Fruit fly (Drosophila melanogaster) whole organism, embryonic: ENCODE data around the gene Pcmt.
A peak's percentile ranks its signal among the peaks of the same experiment; 100 is the strongest.

Experiments
- ATbp ChIP-seq: fragments of 200-800 bp; sonication (Bioruptor generic); optimal IDR thresholded peaks from 2 replicates; lab custom pipeline; 2017; ENCODE audit warnings: missing biosample characterization, mild to moderate bottlenecking, missing genetic modification characterization, missing genetic modification reagents
- Adf1 ChIP-seq: fragments of 200-800 bp; sonication (Bioruptor generic); IDR thresholded peaks from 2 replicates; pipeline ENCODE4 v1.3.6; 2022; ENCODE audit warnings: missing biosample characterization, missing genetic modification characterization
- Antp ChIP-seq: fragments of 200-800 bp; sonication (Bioruptor generic); optimal IDR thresholded peaks from 3 replicates; lab custom pipeline; 2016; ENCODE audit warnings: missing biosample characterization, missing genetic modification characterization
- CG10267 ChIP-seq: fragments of 200-800 bp; sonication (Bioruptor generic); optimal IDR thresholded peaks from 2 replicates; lab custom pipeline; 2018; ENCODE audit warnings: missing biosample characterization, mild to moderate bottlenecking, missing genetic modification characterization, moderate library complexity
- CG10979 ChIP-seq: fragments of 200-800 bp; sonication (Bioruptor generic); optimal IDR thresholded peaks from 2 replicates; lab custom pipeline; 2018; ENCODE audit warnings: missing biosample characterization, mild to moderate bottlenecking, missing genetic modification characterization, moderate library complexity
- CG11398 ChIP-seq: fragments of 200-800 bp; sonication (Bioruptor generic); optimal IDR thresholded peaks from 2 replicates; lab custom pipeline; 2016; ENCODE audit warnings: missing biosample characterization, missing genetic modification characterization
- CG13123 ChIP-seq: fragments of 200-800 bp; sonication (Bioruptor generic); optimal IDR thresholded peaks from 2 replicates; lab custom pipeline; 2016; ENCODE audit warnings: missing biosample characterization, missing genetic modification characterization
- CG18764 ChIP-seq: fragments of 200-800 bp; sonication (Bioruptor generic); optimal IDR thresholded peaks from 3 replicates; lab custom pipeline; 2016; ENCODE audit warnings: missing biosample characterization, missing genetic modification characterization
- CG33213 ChIP-seq: fragments of 200-800 bp; sonication (Bioruptor generic); optimal IDR thresholded peaks from 3 replicates; lab custom pipeline; 2016; ENCODE audit warnings: missing biosample characterization, missing genetic modification characterization
- CG4707 ChIP-seq: fragments of 200-800 bp; sonication (Bioruptor generic); optimal IDR thresholded peaks from 2 replicates; lab custom pipeline; 2018; ENCODE audit warnings: missing biosample characterization, mild to moderate bottlenecking, missing genetic modification characterization, moderate library complexity
- CG6175 ChIP-seq: fragments of 200-800 bp; sonication (Bioruptor generic); IDR thresholded peaks from 3 replicates; pipeline ENCODE4 v1.3.6; 2022; ENCODE audit warnings: missing biosample characterization, missing genetic modification characterization
- CG7839 ChIP-seq: fragments of 200-800 bp; sonication (Bioruptor generic); optimal IDR thresholded peaks from 3 replicates; lab custom pipeline; 2018; ENCODE audit warnings: missing biosample characterization, mild to moderate bottlenecking, missing genetic modification characterization, moderate library complexity
- CG7963 ChIP-seq: fragments of 200-800 bp; sonication (Bioruptor generic); IDR thresholded peaks from 3 replicates; pipeline ENCODE4 v1.3.6; 2022; ENCODE audit warnings: missing biosample characterization, missing genetic modification characterization; ENCODE audit not compliant: partially characterized antibody
- CG9215 ChIP-seq: fragments of 200-800 bp; sonication (Bioruptor generic); IDR thresholded peaks from 2 replicates; pipeline ENCODE4 v1.3.6; 2022; ENCODE audit warnings: missing biosample characterization, missing genetic modification characterization
- CG9437 ChIP-seq: fragments of 200-800 bp; sonication (Bioruptor generic); optimal IDR thresholded peaks from 2 replicates; lab custom pipeline; 2018; ENCODE audit warnings: missing biosample characterization, mild to moderate bottlenecking, missing genetic modification characterization
- CG9609 ChIP-seq: fragments of 200-800 bp; sonication (Bioruptor generic); optimal IDR thresholded peaks from 3 replicates; lab custom pipeline; 2016; ENCODE audit warnings: missing biosample characterization, missing genetic modification characterization
- CkIIα-i1 ChIP-seq: fragments of 200-800 bp; sonication (Bioruptor generic); IDR thresholded peaks from 2 replicates; pipeline ENCODE4 v1.3.6; 2022; ENCODE audit warnings: missing biosample characterization, missing genetic modification characterization
- Dek ChIP-seq: fragments of 200-800 bp; sonication (Bioruptor generic); optimal IDR thresholded peaks from 3 replicates; lab custom pipeline; 2019; ENCODE audit warnings: missing biosample characterization, mild to moderate bottlenecking, missing genetic modification characterization, moderate library complexity
- Drgx ChIP-seq: fragments of 200-800 bp; sonication (Bioruptor generic); IDR thresholded peaks from 2 replicates; pipeline ENCODE4 v1.3.6; 2022; ENCODE audit warnings: missing biosample characterization, missing genetic modification characterization
- Eip74EF ChIP-seq, 2 experiments: fragments of 200-800 bp in 1 of 2; fragments of >200 bp in 1 of 2; sonication (Bioruptor generic) in 1 of 2; optimal IDR thresholded peaks; 2 replicates each; lab custom pipeline; 2017 to 2019; ENCODE audit warnings: missing biosample characterization in 2 of 2, missing genetic modification characterization in 2 of 2, mild to moderate bottlenecking in 1 of 2, moderate library complexity in 1 of 2
- Fer1 ChIP-seq: fragments of 200-800 bp; sonication (Bioruptor generic); optimal IDR thresholded peaks from 2 replicates; lab custom pipeline; 2017; ENCODE audit warnings: missing biosample characterization, mild to moderate bottlenecking, missing genetic modification characterization
- Fer2 ChIP-seq: fragments of 200-800 bp; sonication (Bioruptor generic); optimal IDR thresholded peaks from 2 replicates; lab custom pipeline; 2018; ENCODE audit warnings: missing biosample characterization, mild to moderate bottlenecking, missing genetic modification characterization, moderate library complexity
- Hmr ChIP-seq: fragments of 200-800 bp; sonication (Bioruptor generic); optimal IDR thresholded peaks from 3 replicates; lab custom pipeline; 2017; ENCODE audit warnings: mild to moderate bottlenecking, missing biosample characterization, missing genetic modification reagents, missing genetic modification characterization
- NC2β ChIP-seq: fragments of 200-800 bp; sonication (Bioruptor generic); optimal IDR thresholded peaks from 2 replicates; lab custom pipeline; 2016; ENCODE audit warnings: missing biosample characterization, missing genetic modification characterization
- Neu2 ChIP-seq: fragments of 200-800 bp; sonication (Bioruptor generic); optimal IDR thresholded peaks from 3 replicates; lab custom pipeline; 2016; ENCODE audit warnings: missing biosample characterization, missing genetic modification characterization, borderline replicate concordance
- Nf-YB ChIP-seq: fragments of 200-800 bp; sonication (Bioruptor generic); optimal IDR thresholded peaks from 3 replicates; lab custom pipeline; 2019; ENCODE audit warnings: missing biosample characterization, mild to moderate bottlenecking, missing genetic modification characterization, moderate library complexity
- Nf-YC ChIP-seq: fragments of 200-800 bp; optimal IDR thresholded peaks from 3 replicates; lab custom pipeline; 2019; ENCODE audit warnings: missing biosample characterization, mild to moderate bottlenecking, missing genetic modification characterization, moderate library complexity
- Ravus ChIP-seq: fragments of 200-800 bp; sonication (Bioruptor generic); IDR thresholded peaks from 2 replicates; pipeline ENCODE4 v1.3.6; 2022; ENCODE audit warnings: missing biosample characterization, missing genetic modification characterization
- Stat92E ChIP-seq, 3 experiments: fragments of >200 bp in 2 of 3; fragments of 200-800 bp in 1 of 3; sonication (Bioruptor generic) in 1 of 3; optimal IDR thresholded peaks; 2 replicates each; lab custom pipeline; 2017 to 2019; ENCODE audit warnings: missing biosample characterization in 3 of 3, missing genetic modification characterization in 3 of 3, mild to moderate bottlenecking in 1 of 3, moderate library complexity in 1 of 3
- amos ChIP-seq: fragments of 200-800 bp; sonication (Bioruptor generic); IDR thresholded peaks from 2 replicates; pipeline ENCODE4 v1.3.6; 2022; ENCODE audit warnings: missing biosample characterization, missing genetic modification characterization; ENCODE audit not compliant: partially characterized antibody
- ap ChIP-seq: fragments of 200-800 bp; sonication (Bioruptor generic); IDR thresholded peaks from 2 replicates; pipeline ENCODE4 v1.3.6; 2022; ENCODE audit warnings: missing biosample characterization, missing genetic modification characterization
- ase ChIP-seq: fragments of 200-800 bp; sonication (Bioruptor generic); IDR thresholded peaks from 3 replicates; pipeline ENCODE4 v1.3.6; 2022; ENCODE audit warnings: missing biosample characterization, missing genetic modification characterization
- ato ChIP-seq: fragments of 200-800 bp; sonication (Bioruptor generic); IDR thresholded peaks from 2 replicates; pipeline ENCODE4 v1.3.6; 2022; ENCODE audit warnings: missing biosample characterization, missing genetic modification characterization; ENCODE audit not compliant: partially characterized antibody
- bowl ChIP-seq: fragments of 200-800 bp; sonication (Bioruptor generic); IDR thresholded peaks from 2 replicates; pipeline ENCODE4 v1.3.6; 2022; ENCODE audit warnings: missing biosample characterization, missing genetic modification characterization
- btn ChIP-seq: fragments of 200-800 bp; sonication (Bioruptor generic); optimal IDR thresholded peaks from 2 replicates; lab custom pipeline; 2016; ENCODE audit warnings: missing biosample characterization, missing genetic modification characterization
- dm ChIP-seq: fragments of 200-800 bp; sonication (Bioruptor generic); optimal IDR thresholded peaks from 3 replicates; lab custom pipeline; 2016; ENCODE audit warnings: missing biosample characterization, missing genetic modification characterization
- gce ChIP-seq: fragments of 200-800 bp; sonication (Bioruptor generic); IDR thresholded peaks from 3 replicates; pipeline ENCODE4 v1.3.6; 2022; ENCODE audit warnings: missing biosample characterization, missing genetic modification characterization
- gem ChIP-seq: fragments of 200-800 bp; sonication (Bioruptor generic); optimal IDR thresholded peaks from 2 replicates; lab custom pipeline; 2019; ENCODE audit warnings: missing biosample characterization, mild to moderate bottlenecking, missing genetic modification characterization, moderate library complexity
- gt ChIP-seq: fragments of 200-800 bp; sonication (Bioruptor generic); IDR thresholded peaks from 2 replicates; pipeline ENCODE4 v1.3.6; 2022; ENCODE audit warnings: missing biosample characterization, missing genetic modification characterization
- jing ChIP-seq: fragments of 200-800 bp; sonication (Bioruptor generic); optimal IDR thresholded peaks from 2 replicates; lab custom pipeline; 2018; ENCODE audit warnings: missing biosample characterization, mild to moderate bottlenecking, missing genetic modification characterization
- lola ChIP-seq, 3 experiments: fragments of >200 bp in 2 of 3; fragments of 200-800 bp in 1 of 3; sonication (Bioruptor generic) in 1 of 3; optimal IDR thresholded peaks; 2 replicates each; lab custom pipeline; 2017 to 2019; ENCODE audit warnings: missing biosample characterization in 3 of 3, missing genetic modification characterization in 3 of 3, mild to moderate bottlenecking in 1 of 3, moderate library complexity in 1 of 3
- nerfin-2 ChIP-seq: fragments of 200-800 bp; sonication (Bioruptor generic); IDR thresholded peaks from 2 replicates; pipeline ENCODE4 v1.3.6; 2022; ENCODE audit warnings: missing biosample characterization, missing genetic modification characterization; ENCODE audit not compliant: partially characterized antibody
- pb ChIP-seq: fragments of 200-800 bp; sonication (Bioruptor generic); optimal IDR thresholded peaks from 3 replicates; lab custom pipeline; 2016; ENCODE audit warnings: missing biosample characterization, missing genetic modification characterization
- psq ChIP-seq: fragments of 200-800 bp; sonication (Bioruptor generic); optimal IDR thresholded peaks from 2 replicates; lab custom pipeline; 2017; ENCODE audit warnings: missing biosample characterization, missing genetic modification characterization
- sc ChIP-seq, 3 experiments: fragments of >200 bp in 2 of 3; fragments of 200-800 bp in 1 of 3; sonication (Bioruptor generic) in 1 of 3; optimal IDR thresholded peaks; 2 replicates in 2 of 3; 3 replicates in 1 of 3; lab custom pipeline; 2017; ENCODE audit warnings: mild to moderate bottlenecking in 1 of 3, missing biosample characterization in 1 of 3, missing genetic modification characterization in 1 of 3, missing genetic modification reagents in 1 of 3
- sens-2 ChIP-seq: fragments of 200-800 bp; sonication (Bioruptor generic); IDR thresholded peaks from 2 replicates; pipeline ENCODE4 v1.3.6; 2022; ENCODE audit warnings: missing biosample characterization, missing genetic modification characterization
- so ChIP-seq: fragments of 200-800 bp; sonication (Bioruptor generic); IDR thresholded peaks from 3 replicates; pipeline ENCODE4 v1.3.6; 2022; ENCODE audit warnings: missing biosample characterization, missing genetic modification characterization
- tll ChIP-seq, 2 experiments: fragments of 200-800 bp in 1 of 2; fragments of >200 bp in 1 of 2; sonication (Bioruptor generic) in 1 of 2; optimal IDR thresholded peaks; 2 replicates each; lab custom pipeline; 2017 to 2019; ENCODE audit warnings: missing biosample characterization in 2 of 2, missing genetic modification characterization in 2 of 2, mild to moderate bottlenecking in 1 of 2, moderate library complexity in 1 of 2
- toy ChIP-seq: fragments of 200-800 bp; sonication (Bioruptor generic); IDR thresholded peaks from 2 replicates; pipeline ENCODE4 v1.3.6; 2022; ENCODE audit warnings: missing biosample characterization, missing genetic modification characterization
- vfl ChIP-seq: fragments of 200-800 bp; sonication (Bioruptor generic); optimal IDR thresholded peaks from 2 replicates; lab custom pipeline; 2016; ENCODE audit warnings: missing biosample characterization, missing genetic modification characterization

Pcmt gene

dm6 chr3R:5550452-5550851 is 3.7 kb downstream of the Pcmt start (continued):
- TF ChIP-seq Nf-YC (no peak), Fer1 (no peak), CG13123 (no peak), toy (no peak), CG6175 (no peak), ase (GFP tag; lab: Robert Waterston, UW) (no peak), Nf-YB (GFP tag; lab: Kevin White, UChicago) (no peak), Hmr (GFP tag; lab: Kevin White, UChicago) (no peak), CG11398 (GFP tag; lab: Kevin White, UChicago) (no peak), CG9215 (GFP tag; lab: Robert Waterston, UW) (no peak), CG9437 (GFP tag; lab: Kevin White, UChicago) (no peak), vfl (no peak), amos (peak; percentile 72), jing (GFP tag; lab: Kevin White, UChicago) (no peak), gt (no peak), Antp (GFP tag; lab: Kevin White, UChicago) (no peak), Neu2 (GFP tag; lab: Kevin White, UChicago) (no peak), psq (GFP tag; lab: Kevin White, UChicago) (no peak), sens-2 (GFP tag; lab: Robert Waterston, UW) (no peak), btn (GFP tag; lab: Kevin White, UChicago) (no peak), Adf1 (GFP tag; lab: Robert Waterston, UW) (no peak), Eip74EF (GFP tag; optimal IDR thresholded peaks at IDR 0.05; lab: Kevin White, UChicago) (no peak), gem (tag; lab: Kevin White, UChicago) (no peak), CG10267 (no peak), so (no peak), NC2β (GFP tag; lab: Kevin White, UChicago) (no peak), CG7839 (tag; lab: Kevin White, UChicago) (no peak), CG10979 (tag; lab: Kevin White, UChicago) (no peak), tll (GFP tag; optimal IDR thresholded peaks at IDR 0.05; lab: Kevin White, UChicago) (no peak), Ravus (GFP tag; lab: Robert Waterston, UW) (no peak), CG4707 (no peak), Dek (tag; lab: Kevin White, UChicago) (no peak), pb (GFP tag; lab: Kevin White, UChicago) (no peak), gce (no peak), ap (GFP tag; lab: Robert Waterston, UW) (no peak), ato (GFP tag; lab: Robert Waterston, UW) (peak; percentile 56), CkIIα-i1 (GFP tag; lab: Robert Waterston, UW) (no peak), lola (GFP tag; optimal IDR thresholded peaks at IDR 0.05; lab: Kevin White, UChicago) (no peak), dm (GFP tag; lab: Kevin White, UChicago) (no peak), CG7963 (GFP tag; lab: Robert Waterston, UW) (peak; percentile 54; the same call in 1 of the 3 replicates), CG33213 (GFP tag; lab: Kevin White, UChicago) (no peak), nerfin-2 (GFP tag; lab: Robert Waterston, UW) (peak; percentile 57; the same call in 1 of the 2 replicates), bowl (GFP tag; lab: Robert Waterston, UW) (no peak), sc (optimal IDR thresholded peaks at IDR 0.05; lab: Kevin White, UChicago) (no peak), sc (GFP tag; optimal IDR thresholded peaks at IDR 0.05; lab: Kevin White, UChicago) (no peak), Fer2 (tag; lab: Kevin White, UChicago) (no peak), ATbp (no peak), CG9609 (GFP tag; lab: Kevin White, UChicago) (no peak), Stat92E (GFP tag; optimal IDR thresholded peaks at IDR 0.05; lab: Kevin White, UChicago) (no peak), CG18764 (GFP tag; lab: Kevin White, UChicago) (no peak), Drgx (no peak)
